Fruit fly (Drosophila melanogaster): ENCODE measurements around the gene CG7299.
A peak's percentile ranks its signal among the peaks of the same experiment; 100 is the strongest.

The CG7299 gene

DNA sequence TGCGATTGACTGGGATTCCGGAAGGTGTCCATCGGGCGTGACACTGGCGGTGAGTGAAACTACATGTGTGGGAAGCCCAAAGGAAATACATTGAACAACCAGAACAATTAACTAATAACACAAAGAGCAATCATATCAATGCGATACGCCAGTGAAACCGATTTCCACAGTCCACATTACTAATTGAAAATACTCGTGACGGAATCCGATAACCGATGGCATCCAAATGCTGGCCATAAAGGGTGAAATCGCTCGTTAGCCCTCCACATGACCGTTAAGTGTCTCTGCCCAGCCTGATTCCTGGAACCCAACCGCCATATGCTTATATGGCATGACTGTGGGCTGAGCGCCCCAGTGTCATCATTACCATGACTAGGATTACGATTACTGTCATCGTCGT lies 45.8 kb downstream of the CG7299 start, which contains the start of gene CG7329:
Gene CG7329 (minus strand): TSS at position 101 of the 400 bp plus-strand sequence.
- TF ChIP-seq Ets65A (GFP tag) (peak; percentile 81), CG10209 (GFP tag; optimal IDR thresholded peaks at IDR 0.05) (no peak)

Measured in whole organism, embryonic.